Fruit fly (Drosophila melanogaster) whole organism, adult: ENCODE measurements around the gene CG8003.

Experiments used
- CG12768 ChIP-seq: fragments of 200-800 bp; sonication (Bioruptor generic); optimal IDR thresholded peaks from 2 replicates; lab custom pipeline; 2017; ENCODE audit warnings: missing biosample characterization, missing genetic modification characterization, mild to moderate bottlenecking, moderate library complexity, missing genetic modification reagents
- CG5204 ChIP-seq: fragments of 200-800 bp; sonication (Bioruptor generic); optimal IDR thresholded peaks from 2 replicates; lab custom pipeline; 2016; ENCODE audit warnings: missing biosample characterization, missing genetic modification characterization
- CG7045 ChIP-seq: fragments of 200-800 bp; sonication (Bioruptor generic); optimal IDR thresholded peaks from 2 replicates; lab custom pipeline; 2017; ENCODE audit warnings: missing biosample characterization, mild to moderate bottlenecking, missing genetic modification characterization
- CG7101 ChIP-seq: fragments of 200-800 bp; sonication (Bioruptor generic); optimal IDR thresholded peaks from 2 replicates; lab custom pipeline; 2018; ENCODE audit warnings: missing biosample characterization, mild to moderate bottlenecking, missing genetic modification characterization, moderate library complexity
- Crg-1 ChIP-seq: fragments of 200-800 bp; sonication (Bioruptor generic); optimal IDR thresholded peaks from 2 replicates; lab custom pipeline; 2016; ENCODE audit warnings: missing biosample characterization, missing genetic modification characterization
- Hr96 ChIP-seq: fragments of 200-800 bp; sonication (Bioruptor generic); optimal IDR thresholded peaks from 2 replicates; lab custom pipeline; 2016; ENCODE audit warnings: missing biosample characterization, missing genetic modification characterization
- Mnt ChIP-seq: fragments of 200-800 bp; sonication (Bioruptor generic); optimal IDR thresholded peaks from 2 replicates; lab custom pipeline; 2016; ENCODE audit warnings: missing biosample characterization, mild to moderate bottlenecking, missing genetic modification characterization
- cnc ChIP-seq, 2 experiments: fragments of >200 bp; optimal IDR thresholded peaks; 2 replicates each; lab custom pipeline; 2017
- kay ChIP-seq: fragments of 200-800 bp; sonication (Bioruptor generic); peaks from one replicate; lab custom pipeline; 2016; ENCODE audit warnings: missing biosample characterization, missing genetic modification characterization, borderline replicate concordance
- pad ChIP-seq: fragments of 200-800 bp; sonication (Bioruptor generic); optimal IDR thresholded peaks from 3 replicates; lab custom pipeline; 2017; ENCODE audit warnings: missing biosample characterization, missing genetic modification characterization, mild to moderate bottlenecking, moderate library complexity, missing genetic modification reagents
- tj ChIP-seq: fragments of 200-800 bp; sonication (Bioruptor generic); optimal IDR thresholded peaks from 3 replicates; lab custom pipeline; 2017; ENCODE audit warnings: missing biosample characterization, mild to moderate bottlenecking, missing genetic modification characterization, moderate library complexity
- toe ChIP-seq: fragments of 200-800 bp; sonication (Bioruptor generic); optimal IDR thresholded peaks from 2 replicates; lab custom pipeline; 2016; ENCODE audit warnings: missing biosample characterization, missing genetic modification characterization

DNA sequence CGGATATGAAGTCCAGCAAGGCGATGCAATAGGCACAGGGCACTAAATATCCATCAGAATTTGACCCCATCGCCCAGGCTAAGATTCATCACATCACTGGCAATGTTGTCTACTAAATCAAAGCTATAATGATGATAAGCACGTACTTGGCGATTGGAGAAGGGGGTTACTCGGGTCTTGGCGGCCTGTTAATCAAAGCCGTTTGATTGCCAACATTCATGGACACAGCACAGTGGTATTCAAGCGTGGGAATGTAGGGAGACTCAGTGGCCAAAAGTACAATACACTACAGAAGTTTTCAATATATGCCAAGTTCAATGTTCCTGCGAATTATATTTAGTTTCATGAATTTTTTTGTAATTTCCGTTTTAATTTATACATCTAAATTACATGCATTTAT, 32.9 kb upstream of the CG8003 start, which contains the start of gene CG14151:
- TF ChIP-seq kay (no peak), Hr96 (GFP tag; lab: Kevin White, UChicago) (no peak), CG7045 (GFP tag; lab: Kevin White, UChicago) (no peak), CG5204 (GFP tag; lab: Kevin White, UChicago) (no peak), tj (no peak), Crg-1 (GFP tag; lab: Kevin White, UChicago) (no peak), toe (GFP tag; lab: Kevin White, UChicago) (no peak), CG12768 (GFP tag; lab: Kevin White, UChicago) (no peak), pad (GFP tag; lab: Kevin White, UChicago) (no peak), CG7101 (tag; lab: Kevin White, UChicago) (no peak), cnc (optimal IDR thresholded peaks at IDR 0.05; lab: Kevin White, UChicago) (no peak), Mnt (no peak)
